Worm (Caenorhabditis elegans) whole organism, young adult: ENCODE data around the gene F54F12.2.

Experiments
- Y79H2A.3 ChIP-seq: fragments of 200-800 bp; sonication (Bioruptor generic); conservative IDR thresholded peaks from 2 replicates; pipeline ENCODE4 v1.3.6; 2022; ENCODE audit warnings: missing genetic modification reagents, missing genetic modification characterization, missing compliant biosample characterization
- egl-18 ChIP-seq: fragments of 200-800 bp; sonication (Bioruptor generic); IDR thresholded peaks from 2 replicates; pipeline ENCODE4 v1.3.6; 2022; ENCODE audit warnings: missing genetic modification reagents, missing genetic modification characterization, missing compliant biosample characterization
- nfya-2 ChIP-seq: fragments of 200-800 bp; sonication (Bioruptor generic); IDR thresholded peaks from 2 replicates; pipeline ENCODE4 v1.3.6; 2022; ENCODE audit warnings: missing genetic modification reagents, missing genetic modification characterization, missing compliant biosample characterization
- unc-130 ChIP-seq: sonication (generic microtip); optimal IDR thresholded peaks from 2 replicates; lab custom pipeline; 2016; ENCODE audit warnings: missing genetic modification reagents, missing genetic modification characterization, missing compliant biosample characterization

DNA sequence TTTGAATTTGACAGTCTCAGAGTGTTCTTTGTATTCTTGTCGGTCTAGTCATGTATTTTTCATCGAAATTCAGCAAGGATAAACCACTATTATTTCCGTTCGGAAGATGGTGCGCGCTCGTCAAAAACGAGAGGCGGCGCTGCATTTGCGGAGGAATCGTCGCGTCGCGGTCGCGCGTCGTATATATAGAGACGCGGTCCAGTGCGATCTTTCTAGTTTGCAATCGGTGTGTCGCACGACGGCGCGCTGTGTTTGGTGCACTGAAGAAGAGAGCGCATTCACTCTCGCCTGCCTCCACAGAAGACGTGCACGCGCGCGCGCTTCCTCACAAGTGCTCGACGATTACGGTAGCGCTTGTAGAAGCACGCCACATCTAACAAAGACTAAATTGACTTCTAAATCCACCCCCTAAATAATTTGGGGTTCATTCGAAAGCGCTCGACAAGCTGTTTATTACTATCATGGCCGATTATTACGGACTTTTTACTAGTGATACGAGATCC lies 30.8 kb downstream of the F54F12.2 start, which contains the start of gene Y39E4B.6:
- TF ChIP-seq nfya-2 (GFP tag; lab: Robert Waterston, UW) (no peak), unc-130 (GFP tag; lab: Kevin White, UChicago) (no peak), egl-18 (GFP tag; lab: Robert Waterston, UW) (peak; percentile 87), Y79H2A.3 (GFP tag; lab: Robert Waterston, UW) (peak; percentile 72; the same call in 1 of the 2 replicates)
